Worm (Caenorhabditis elegans) whole organism, L2 larva: Measurements from ENCODE around the gene Y57G11C.31.

Experiments
- C34F6.9 ChIP-seq: fragments of 150-350 bp; optimal IDR thresholded peaks from 2 replicates; lab custom pipeline; 2014; ENCODE audit warnings: missing biosample characterization, missing genetic modification characterization
- R02D3.7 ChIP-seq: fragments of 150-350 bp; optimal IDR thresholded peaks from 2 replicates; lab custom pipeline; 2014; ENCODE audit warnings: missing biosample characterization, missing genetic modification characterization
- Y55F3AM.14 ChIP-seq: fragments of 200-800 bp; sonication (Bioruptor generic); optimal IDR thresholded peaks from 2 replicates; lab custom pipeline; 2018; ENCODE audit warnings: mild to moderate bottlenecking, missing genetic modification characterization, missing compliant biosample characterization
- ZK546.5 ChIP-seq: sonication (generic microtip); optimal IDR thresholded peaks from 2 replicates; lab custom pipeline; 2017; ENCODE audit warnings: missing biosample characterization, missing genetic modification characterization
- aly-2 ChIP-seq: fragments of 150-350 bp; optimal IDR thresholded peaks from 2 replicates; lab custom pipeline; 2014; ENCODE audit warnings: missing biosample characterization, missing genetic modification characterization
- ama-1 ChIP-seq: fragments of 150-350 bp; optimal IDR thresholded peaks from 2 replicates; lab custom pipeline; 2018; ENCODE audit warnings: inconsistent platforms
- blmp-1 ChIP-seq: sonication (generic microtip); optimal IDR thresholded peaks from 2 replicates; lab custom pipeline; 2017; ENCODE audit warnings: missing genetic modification characterization, mild to moderate bottlenecking, missing compliant biosample characterization, antibody characterized with exemption, moderate library complexity; ENCODE audit not compliant: insufficient read depth
- ceh-16 ChIP-seq: fragments of 150-350 bp; optimal IDR thresholded peaks from 2 replicates; lab custom pipeline; 2014; ENCODE audit warnings: missing biosample characterization, missing genetic modification characterization
- ceh-82 ChIP-seq: fragments of 150-350 bp; optimal IDR thresholded peaks from 2 replicates; lab custom pipeline; 2014; ENCODE audit warnings: missing biosample characterization, missing genetic modification characterization
- crh-2 ChIP-seq: sonication (generic microtip); optimal IDR thresholded peaks from 2 replicates; lab custom pipeline; 2017; ENCODE audit warnings: missing biosample characterization, missing genetic modification characterization
- dmd-4 ChIP-seq: sonication (generic microtip); optimal IDR thresholded peaks from 2 replicates; lab custom pipeline; 2017; ENCODE audit warnings: missing biosample characterization, missing genetic modification characterization
- egl-27 ChIP-seq: sonication (generic microtip); optimal IDR thresholded peaks from 3 replicates; lab custom pipeline; 2017; ENCODE audit warnings: missing biosample characterization, missing genetic modification reagents, missing genetic modification characterization
- elt-1 ChIP-seq: fragments of 150-350 bp; optimal IDR thresholded peaks from 2 replicates; lab custom pipeline; 2014; ENCODE audit warnings: missing biosample characterization, missing genetic modification characterization
- elt-3 ChIP-seq: sonication (generic microtip); optimal IDR thresholded peaks from 2 replicates; lab custom pipeline; 2017; ENCODE audit warnings: missing biosample characterization, missing genetic modification characterization
- fos-1 ChIP-seq: fragments of 150-350 bp; optimal IDR thresholded peaks from 2 replicates; lab custom pipeline; 2014; ENCODE audit warnings: missing biosample characterization, missing genetic modification characterization
- gmeb-1 ChIP-seq: fragments of 150-350 bp; optimal IDR thresholded peaks from 2 replicates; lab custom pipeline; 2014; ENCODE audit warnings: missing biosample characterization, missing genetic modification characterization
- lin-11 ChIP-seq: fragments of 150-350 bp; sonication (generic microtip); optimal IDR thresholded peaks from 2 replicates; lab custom pipeline; 2014; ENCODE audit warnings: missing biosample characterization, missing genetic modification characterization, inconsistent platforms, mixed read lengths
- lsy-2 ChIP-seq, 2 experiments: fragments of 150-350 bp in 1 of 2; sonication (generic microtip) in 1 of 2; optimal IDR thresholded peaks; 2 replicates each; lab custom pipeline; 2014 to 2017; ENCODE audit warnings: missing biosample characterization in 2 of 2, missing genetic modification characterization in 2 of 2
- mab-5 ChIP-seq: fragments of 150-350 bp; optimal IDR thresholded peaks from 2 replicates; lab custom pipeline; 2014; ENCODE audit warnings: missing biosample characterization, missing genetic modification characterization
- mbf-1 ChIP-seq: sonication (generic microtip); optimal IDR thresholded peaks from 2 replicates; lab custom pipeline; 2017; ENCODE audit warnings: missing biosample characterization, missing genetic modification characterization
- mdl-1 ChIP-seq, 2 experiments: fragments of 150-350 bp in 1 of 2; sonication (generic microtip) in 1 of 2; optimal IDR thresholded peaks; 2 replicates each; lab custom pipeline; 2017; ENCODE audit warnings: missing biosample characterization in 2 of 2, missing genetic modification characterization in 2 of 2
- nhr-11 ChIP-seq: fragments of 150-350 bp; optimal IDR thresholded peaks from 2 replicates; lab custom pipeline; 2014; ENCODE audit warnings: missing biosample characterization, missing genetic modification characterization
- nhr-12 ChIP-seq: fragments of 150-350 bp; optimal IDR thresholded peaks from 2 replicates; lab custom pipeline; 2014; ENCODE audit warnings: missing biosample characterization, missing genetic modification characterization
- nhr-129 ChIP-seq: fragments of 150-350 bp; optimal IDR thresholded peaks from 2 replicates; lab custom pipeline; 2014; ENCODE audit warnings: missing biosample characterization, missing genetic modification characterization
- nhr-23 ChIP-seq: fragments of 150-350 bp; optimal IDR thresholded peaks from 2 replicates; lab custom pipeline; 2014; ENCODE audit warnings: missing biosample characterization, missing genetic modification reagents, missing genetic modification characterization
- nhr-77 ChIP-seq: fragments of 150-350 bp; optimal IDR thresholded peaks from 2 replicates; lab custom pipeline; 2014; ENCODE audit warnings: missing biosample characterization, missing genetic modification characterization
- peb-1 ChIP-seq: fragments of 150-350 bp; optimal IDR thresholded peaks from 2 replicates; lab custom pipeline; 2014; ENCODE audit warnings: missing biosample characterization, missing genetic modification characterization
- sem-4 ChIP-seq: fragments of 150-350 bp; optimal IDR thresholded peaks from 2 replicates; lab custom pipeline; 2014; ENCODE audit warnings: missing biosample characterization, missing genetic modification reagents, missing genetic modification characterization
- sma-9 ChIP-seq, 2 experiments: fragments of 150-350 bp in 1 of 2; sonication (generic microtip) in 1 of 2; optimal IDR thresholded peaks; 2 replicates each; lab custom pipeline; 2014 to 2016; ENCODE audit warnings: missing genetic modification characterization in 2 of 2, mild to moderate bottlenecking in 1 of 2, missing biosample characterization in 1 of 2, missing compliant biosample characterization in 1 of 2, missing genetic modification reagents in 1 of 2, moderate library complexity in 1 of 2
- snpc-4 ChIP-seq: fragments of 150-350 bp; optimal IDR thresholded peaks from 2 replicates; lab custom pipeline; 2014; ENCODE audit warnings: missing biosample characterization, missing genetic modification characterization
- unc-39 ChIP-seq: fragments of 150-350 bp; optimal IDR thresholded peaks from 2 replicates; lab custom pipeline; 2014; ENCODE audit warnings: missing biosample characterization, missing genetic modification characterization
- unc-55 ChIP-seq: fragments of 150-350 bp; sonication (generic microtip); optimal IDR thresholded peaks from 3 replicates; lab custom pipeline; 2014; ENCODE audit warnings: missing biosample characterization, missing genetic modification reagents, missing genetic modification characterization
- unc-62 ChIP-seq: fragments of 150-350 bp; optimal IDR thresholded peaks from 2 replicates; lab custom pipeline; 2014; ENCODE audit warnings: missing biosample characterization, missing genetic modification reagents, missing genetic modification characterization
- zag-1 ChIP-seq: fragments of 150-350 bp; optimal IDR thresholded peaks from 2 replicates; lab custom pipeline; 2014; ENCODE audit warnings: missing biosample characterization, missing genetic modification characterization
- ztf-1 ChIP-seq: fragments of 200-800 bp; sonication (Bioruptor generic); conservative IDR thresholded peaks from 2 replicates; pipeline ENCODE4 v1.3.6; 2022; ENCODE audit warnings: missing genetic modification characterization, missing compliant biosample characterization
- ztf-4 ChIP-seq: fragments of 150-350 bp; optimal IDR thresholded peaks from 2 replicates; lab custom pipeline; 2014; ENCODE audit warnings: missing biosample characterization, missing genetic modification characterization

Y57G11C.31 gene

ce11 chrIV:14679060-14679459 is 1.9 kb downstream of the Y57G11C.31 start:
- TF ChIP-seq nhr-12 (tag; lab: Kevin White, UChicago) (no peak), unc-39 (no peak), Y55F3AM.14 (GFP tag; lab: Kevin White, UChicago) (no peak), mdl-1 (tag; optimal IDR thresholded peaks at IDR 0.05; lab: Kevin White, UChicago) (no peak), dmd-4 (tag; lab: Kevin White, UChicago) (no peak), unc-55 (no peak), lin-11 (tag; lab: Kevin White, UChicago) (no peak), peb-1 (tag; lab: Kevin White, UChicago) (no peak), elt-1 (no peak), elt-3 (tag; lab: Kevin White, UChicago) (no peak), crh-2 (no peak), nhr-77 (tag; lab: Kevin White, UChicago) (no peak), unc-62 (GFP tag; lab: Kevin White, UChicago) (no peak), C34F6.9 (tag; lab: Kevin White, UChicago) (no peak), ztf-4 (tag; lab: Kevin White, UChicago) (no peak), zag-1 (no peak), snpc-4 (tag; lab: Kevin White, UChicago) (no peak), blmp-1 (tag; lab: Kevin White, UChicago) (no peak), egl-27 (tag; lab: Kevin White, UChicago) (no peak), mab-5 (tag; lab: Kevin White, UChicago) (no peak)
- TF ChIP-seq, all 48 proteins: peak for 0

DNA sequence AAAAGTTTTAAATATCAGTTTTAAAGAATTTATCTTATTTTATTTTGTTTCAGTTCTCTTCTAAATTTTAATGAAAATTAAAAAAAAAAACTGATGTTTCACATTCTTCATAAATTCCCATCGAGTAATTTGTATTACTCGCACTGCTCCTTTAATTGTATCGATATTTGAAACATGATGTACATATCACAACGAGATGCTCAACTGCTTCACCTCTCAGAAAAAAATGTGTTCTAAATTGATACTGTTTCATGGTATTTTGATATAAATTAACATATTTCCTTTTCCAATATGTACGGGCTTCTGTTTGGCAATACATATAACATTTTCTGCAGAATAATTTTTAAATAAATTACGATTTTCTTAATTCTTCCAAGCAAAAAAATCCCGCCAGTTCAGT is 10.5 kb downstream of the Y57G11C.31 start:
- TF ChIP-seq fos-1 (tag; lab: Kevin White, UChicago) (no peak), gmeb-1 (tag; lab: Kevin White, UChicago) (no peak), ZK546.5 (tag; lab: Kevin White, UChicago) (no peak), ceh-16 (tag; lab: Kevin White, UChicago) (no peak), nhr-77 (tag; lab: Kevin White, UChicago) (no peak), aly-2 (no peak), lin-11 (tag; lab: Kevin White, UChicago) (no peak), nhr-23 (no peak), ceh-82 (tag; lab: Kevin White, UChicago) (no peak)

ce11 chrIV:14699840-14700239 is 22.7 kb downstream of the Y57G11C.31 start, which contains the start of gene haf-8:
Gene haf-8 (minus strand): TSS chrIV:14699940.
- TF ChIP-seq dmd-4 (tag; lab: Kevin White, UChicago) (no peak), crh-2 (no peak), sma-9 (GFP tag; optimal IDR thresholded peaks at IDR 0.05; lab: Kevin White, UChicago) (no peak), sma-9 (tag; optimal IDR thresholded peaks at IDR 0.05; lab: Kevin White, UChicago) (no peak), nhr-77 (tag; lab: Kevin White, UChicago) (no peak), elt-3 (tag; lab: Kevin White, UChicago) (no peak), mbf-1 (no peak), nhr-11 (tag; lab: Kevin White, UChicago) (no peak), ztf-1 (GFP tag; lab: Robert Waterston, UW) (no peak), Y55F3AM.14 (GFP tag; lab: Kevin White, UChicago) (no peak), ama-1 (no peak)
- TF ChIP-seq, all 48 proteins: peak for 0

DNA sequence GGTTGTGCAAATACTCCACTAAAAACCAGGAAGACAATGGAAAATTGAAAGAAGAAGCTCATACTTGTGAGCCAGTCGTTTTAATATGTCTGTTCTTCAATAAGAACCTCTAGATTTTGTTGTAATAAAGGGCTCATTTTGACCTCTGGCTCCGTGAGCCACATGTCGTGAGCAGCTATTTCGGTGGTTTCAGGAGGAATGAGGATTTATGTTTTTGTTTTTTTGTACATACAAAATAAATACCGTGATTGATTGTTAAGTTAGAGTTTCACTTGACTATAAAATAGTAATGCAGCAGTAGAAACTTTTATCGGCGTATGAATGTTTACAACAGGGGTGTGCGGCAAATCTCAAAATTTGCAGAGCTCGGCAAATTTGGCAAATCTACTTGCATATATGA is 27.0 kb downstream of the Y57G11C.31 start, which contains the start of gene Y57G11C.40:
TSS of gene Y57G11C.40 (minus strand) at position 101 of the 400 bp plus-strand sequence.
- no peak for TF ChIP-seq nhr-129 (tag; lab: Kevin White, UChicago)
- TF ChIP-seq gmeb-1 (tag; lab: Kevin White, UChicago), result no peak
- TF ChIP-seq, all 48 proteins: peak for 0

DNA sequence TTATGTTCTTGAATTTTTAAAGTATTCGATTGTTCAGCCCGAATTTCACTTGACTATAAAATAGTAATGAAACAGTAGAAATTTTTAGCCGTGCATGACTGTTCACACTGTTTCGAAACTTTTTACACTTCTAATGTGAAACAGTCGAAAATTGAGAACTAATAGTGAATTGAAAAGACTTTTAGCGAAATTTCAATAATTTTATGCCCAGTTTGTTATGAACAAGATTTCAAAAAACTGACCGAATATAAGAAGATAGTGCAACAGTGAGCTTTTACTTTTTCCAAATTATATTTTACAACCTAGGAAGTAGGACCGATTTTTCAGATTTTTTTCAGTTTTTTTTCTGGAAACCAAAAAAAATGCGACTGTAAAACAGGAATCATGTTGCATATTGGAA is 27.8 kb downstream of the Y57G11C.31 start:
- TF ChIP-seq blmp-1 (tag; lab: Kevin White, UChicago) (no peak), ama-1 (no peak), sem-4 (tag; lab: Kevin White, UChicago) (no peak), nhr-23 (no peak), crh-2 (no peak), unc-55 (no peak), unc-62 (GFP tag; lab: Kevin White, UChicago) (no peak), lsy-2 (tag; optimal IDR thresholded peaks at IDR 0.05; lab: Kevin White, UChicago) (no peak), R02D3.7 (tag; lab: Kevin White, UChicago) (no peak), ZK546.5 (tag; lab: Kevin White, UChicago) (no peak), mbf-1 (no peak), Y55F3AM.14 (GFP tag; lab: Kevin White, UChicago) (no peak), zag-1 (no peak), aly-2 (no peak), mdl-1 (tag; optimal IDR thresholded peaks at IDR 0.05; lab: Kevin White, UChicago) (no peak), ztf-1 (GFP tag; lab: Robert Waterston, UW) (no peak)
